Worm (Caenorhabditis elegans) whole organism, mixed stage, embryonic: Measurements from ENCODE around the gene acy-4.

Source experiments
- M03D4.4 ChIP-seq: sonication (generic microtip); optimal IDR thresholded peaks from 2 replicates; lab custom pipeline; 2017; ENCODE audit warnings: mild to moderate bottlenecking, missing genetic modification characterization, missing compliant biosample characterization
- bed-3 ChIP-seq: fragments of 200-800 bp; sonication (Bioruptor generic); optimal IDR thresholded peaks from 3 replicates; lab custom pipeline; 2018; ENCODE audit warnings: mild to moderate bottlenecking, missing genetic modification characterization, moderate library complexity, missing compliant biosample characterization
- ceh-83 ChIP-seq: fragments of 200-800 bp; sonication (Bioruptor generic); optimal IDR thresholded peaks from 2 replicates; lab custom pipeline; 2018; ENCODE audit warnings: mild to moderate bottlenecking, missing genetic modification characterization, missing compliant biosample characterization
- elt-3 ChIP-seq: fragments of 150-350 bp; optimal IDR thresholded peaks from 2 replicates; lab custom pipeline; 2014; ENCODE audit warnings: missing biosample characterization, missing genetic modification characterization
- lin-13 ChIP-seq: fragments of 150-350 bp; optimal IDR thresholded peaks from 2 replicates; lab custom pipeline; 2014; ENCODE audit warnings: missing biosample characterization, missing genetic modification characterization
- lsy-2 ChIP-seq: fragments of 150-350 bp; optimal IDR thresholded peaks from 2 replicates; lab custom pipeline; 2014; ENCODE audit warnings: missing biosample characterization, missing genetic modification characterization
- mep-1 ChIP-seq: fragments of 150-350 bp; optimal IDR thresholded peaks from 2 replicates; lab custom pipeline; 2017; ENCODE audit warnings: missing biosample characterization, missing genetic modification reagents, missing genetic modification characterization, inconsistent platforms
- nhr-12 ChIP-seq: fragments of 150-350 bp; optimal IDR thresholded peaks from 2 replicates; lab custom pipeline; 2014; ENCODE audit warnings: missing biosample characterization, missing genetic modification characterization
- nhr-237 ChIP-seq: fragments of 150-350 bp; optimal IDR thresholded peaks from 2 replicates; lab custom pipeline; 2014; ENCODE audit warnings: missing biosample characterization, missing genetic modification characterization
- nhr-76 ChIP-seq: sonication (generic microtip); optimal IDR thresholded peaks from 2 replicates; lab custom pipeline; 2017; ENCODE audit warnings: missing biosample characterization, missing genetic modification characterization
- pha-4 ChIP-seq: fragments of 150-350 bp; optimal IDR thresholded peaks from 2 replicates; lab custom pipeline; 2018; ENCODE audit warnings: missing biosample characterization, missing genetic modification reagents, missing genetic modification characterization
- unc-62 ChIP-seq: fragments of 150-350 bp; optimal IDR thresholded peaks from 2 replicates; lab custom pipeline; 2014; ENCODE audit warnings: missing biosample characterization, missing genetic modification reagents, missing genetic modification characterization
- zip-8 ChIP-seq: fragments of 150-350 bp; optimal IDR thresholded peaks from 2 replicates; lab custom pipeline; 2014; ENCODE audit warnings: missing biosample characterization, missing genetic modification characterization
- ztf-11 ChIP-seq: fragments of 150-350 bp; optimal IDR thresholded peaks from 2 replicates; lab custom pipeline; 2014; ENCODE audit warnings: missing biosample characterization, missing genetic modification characterization

DNA sequence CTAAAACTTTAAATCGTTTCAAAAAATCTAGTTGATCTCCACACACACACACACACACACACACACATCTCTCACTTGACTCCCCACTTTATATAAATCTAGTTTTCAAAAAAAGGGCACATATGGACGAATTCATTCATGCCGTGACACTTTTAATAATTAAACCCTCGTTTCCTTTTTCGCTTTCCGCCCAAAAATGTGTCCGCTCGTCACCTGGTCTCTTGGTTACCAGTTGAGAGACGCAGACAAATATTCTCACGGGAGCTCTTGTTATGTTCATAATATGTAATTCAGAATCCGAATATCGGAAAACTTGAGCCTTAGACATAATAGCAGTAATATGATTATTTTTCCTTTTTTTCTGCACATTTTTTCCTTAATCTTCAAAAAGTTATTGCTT lies 21.2 kb upstream of the acy-4 start:
- TF ChIP-seq nhr-237 (no peak), pha-4 (tag; lab: Kevin White, UChicago) (no peak), bed-3 (GFP tag; lab: Kevin White, UChicago) (no peak), nhr-76 (tag; lab: Kevin White, UChicago) (no peak), lsy-2 (tag; lab: Kevin White, UChicago) (no peak), ceh-83 (GFP tag; lab: Kevin White, UChicago) (no peak), zip-8 (tag; lab: Kevin White, UChicago) (no peak), ztf-11 (tag; lab: Kevin White, UChicago) (no peak), elt-3 (tag; lab: Kevin White, UChicago) (no peak), mep-1 (tag; lab: Kevin White, UChicago) (no peak), lin-13 (tag; lab: Kevin White, UChicago) (no peak), nhr-12 (tag; lab: Kevin White, UChicago) (no peak), unc-62 (no peak), M03D4.4 (tag; lab: Kevin White, UChicago) (no peak)
